Worm (Caenorhabditis elegans) whole organism, L4 larva: ENCODE measurements around the gene C55A6.10.

Source experiments
- F49E8.2 ChIP-seq: sonication (generic microtip); optimal IDR thresholded peaks from 2 replicates; lab custom pipeline; 2016; ENCODE audit warnings: missing compliant biosample characterization, mild to moderate bottlenecking, missing genetic modification characterization, borderline replicate concordance
- T26A8.4 ChIP-seq: fragments of 200-800 bp; sonication (Bioruptor generic); IDR thresholded peaks from 2 replicates; pipeline ENCODE4 v1.3.6; 2022; ENCODE audit warnings: missing genetic modification characterization, missing compliant biosample characterization
- Y105C5A.15 ChIP-seq: fragments of 200-800 bp; sonication (Bioruptor generic); IDR thresholded peaks from 2 replicates; pipeline ENCODE4 v1.3.6; 2022; ENCODE audit warnings: missing genetic modification characterization, missing compliant biosample characterization
- aha-1 ChIP-seq: fragments of 150-350 bp; peaks from one replicate; lab custom pipeline; 2014; ENCODE audit warnings: missing biosample characterization, missing genetic modification characterization
- ama-1 ChIP-seq: fragments of 150-350 bp; optimal IDR thresholded peaks from 2 replicates; lab custom pipeline; 2014; ENCODE audit warnings: inconsistent platforms, mixed read lengths
- arid-1 ChIP-seq: fragments of 200-800 bp; sonication (Bioruptor generic); conservative IDR thresholded peaks from 2 replicates; pipeline ENCODE4 v1.3.6; 2022; ENCODE audit warnings: missing genetic modification reagents, missing genetic modification characterization, missing compliant biosample characterization
- attf-4 ChIP-seq: sonication (generic microtip); optimal IDR thresholded peaks from 3 replicates; lab custom pipeline; 2017; ENCODE audit warnings: missing biosample characterization, missing genetic modification characterization
- ceh-62 ChIP-seq: sonication (generic microtip); optimal IDR thresholded peaks from 2 replicates; lab custom pipeline; 2017; ENCODE audit warnings: missing biosample characterization, missing genetic modification characterization
- ceh-82 ChIP-seq: sonication (generic microtip); optimal IDR thresholded peaks from 2 replicates; lab custom pipeline; 2017; ENCODE audit warnings: missing biosample characterization, missing genetic modification characterization
- ces-1 ChIP-seq: fragments of 150-350 bp; sonication (generic microtip); optimal IDR thresholded peaks from 4 replicates; lab custom pipeline; 2014; ENCODE audit warnings: missing biosample characterization, missing genetic modification reagents, missing genetic modification characterization
- cey-2 ChIP-seq: sonication (generic microtip); optimal IDR thresholded peaks from 3 replicates; lab custom pipeline; 2017; ENCODE audit warnings: missing genetic modification characterization, mild to moderate bottlenecking, missing compliant biosample characterization, antibody characterized with exemption, borderline replicate concordance; ENCODE audit not compliant: insufficient read depth
- daf-16 ChIP-seq, 3 experiments: sonication (generic microtip); optimal IDR thresholded peaks; 2 replicates each; lab custom pipeline; 2016 to 2017; ENCODE audit warnings: missing genetic modification characterization in 3 of 3, missing genetic modification reagents in 3 of 3, mild to moderate bottlenecking in 2 of 3, missing compliant biosample characterization in 2 of 3, missing biosample characterization in 1 of 3, moderate library complexity in 1 of 3
- daf-19 ChIP-seq: fragments of 200-800 bp; sonication (Bioruptor generic); conservative IDR thresholded peaks from 2 replicates; pipeline ENCODE4 v1.3.6; 2022; ENCODE audit warnings: missing genetic modification characterization, missing compliant biosample characterization
- daf-8 ChIP-seq: fragments of 200-800 bp; sonication (Bioruptor generic); IDR thresholded peaks from 2 replicates; pipeline ENCODE4 v1.3.6; 2022; ENCODE audit warnings: missing genetic modification characterization, missing compliant biosample characterization
- dmd-8 ChIP-seq: fragments of 200-800 bp; sonication (Bioruptor generic); IDR thresholded peaks from 2 replicates; pipeline ENCODE4 v1.3.6; 2022; ENCODE audit warnings: missing genetic modification characterization, missing compliant biosample characterization
- dmd-9 ChIP-seq: fragments of 200-800 bp; sonication (Bioruptor generic); IDR thresholded peaks from 2 replicates; pipeline ENCODE4 v1.3.6; 2022; ENCODE audit warnings: missing genetic modification reagents, missing genetic modification characterization, missing compliant biosample characterization
- dpl-1 ChIP-seq: fragments of 150-350 bp; optimal IDR thresholded peaks from 2 replicates; lab custom pipeline; 2014; ENCODE audit warnings: missing biosample characterization, missing genetic modification reagents, missing genetic modification characterization
- dve-1 ChIP-seq: sonication (generic microtip); optimal IDR thresholded peaks from 2 replicates; lab custom pipeline; 2017; ENCODE audit warnings: antibody characterized with exemption, mild to moderate bottlenecking, missing genetic modification characterization, missing compliant biosample characterization; ENCODE audit not compliant: insufficient read depth
- egl-27 ChIP-seq: sonication (generic microtip); optimal IDR thresholded peaks from 3 replicates; lab custom pipeline; 2017; ENCODE audit warnings: missing biosample characterization, missing genetic modification reagents, missing genetic modification characterization
- gei-8 ChIP-seq: fragments of 200-800 bp; sonication (Bioruptor generic); optimal IDR thresholded peaks from 2 replicates; lab custom pipeline; 2018; ENCODE audit warnings: mild to moderate bottlenecking, missing genetic modification characterization, missing compliant biosample characterization
- hif-1 ChIP-seq, 2 experiments: sonication (generic microtip); optimal IDR thresholded peaks; 2 replicates each; lab custom pipeline; 2016 to 2017; ENCODE audit warnings: missing compliant biosample characterization in 2 of 2, missing genetic modification characterization in 2 of 2, missing genetic modification reagents in 2 of 2, missing genotype in 2 of 2, mild to moderate bottlenecking in 1 of 2
- hlh-11 ChIP-seq: fragments of 200-800 bp; sonication (Bioruptor generic); optimal IDR thresholded peaks from 2 replicates; lab custom pipeline; 2018; ENCODE audit warnings: mild to moderate bottlenecking, missing genetic modification characterization, missing compliant biosample characterization
- lin-1 ChIP-seq: fragments of 200-800 bp; sonication (Bioruptor generic); IDR thresholded peaks from 2 replicates; pipeline ENCODE4 v1.3.6; 2022; ENCODE audit warnings: missing genetic modification reagents, missing genetic modification characterization, missing compliant biosample characterization
- lin-13 ChIP-seq: fragments of 150-350 bp; optimal IDR thresholded peaks from 2 replicates; lab custom pipeline; 2014; ENCODE audit warnings: missing biosample characterization, missing genetic modification reagents, missing genetic modification characterization
- lin-38 ChIP-seq: fragments of 200-800 bp; sonication (Bioruptor generic); IDR thresholded peaks from 2 replicates; pipeline ENCODE4 v1.3.6; 2022; ENCODE audit warnings: missing genetic modification reagents, missing genetic modification characterization, missing compliant biosample characterization
- lir-3 ChIP-seq: sonication (generic microtip); optimal IDR thresholded peaks from 2 replicates; lab custom pipeline; 2016; ENCODE audit warnings: mild to moderate bottlenecking, missing genetic modification characterization, missing compliant biosample characterization
- mdl-1 ChIP-seq, 2 experiments: fragments of 150-350 bp in 1 of 2; sonication (generic microtip) in 1 of 2; optimal IDR thresholded peaks; 2 replicates each; lab custom pipeline; 2014 to 2017; ENCODE audit warnings: missing biosample characterization in 2 of 2, missing genetic modification characterization in 2 of 2
- mxl-3 ChIP-seq: fragments of 200-800 bp; sonication (Bioruptor generic); optimal IDR thresholded peaks from 2 replicates; lab custom pipeline; 2018; ENCODE audit warnings: mild to moderate bottlenecking, missing genetic modification characterization, missing compliant biosample characterization
- nhr-102 ChIP-seq: sonication (generic microtip); optimal IDR thresholded peaks from 2 replicates; lab custom pipeline; 2016; ENCODE audit warnings: mild to moderate bottlenecking, missing genetic modification characterization, moderate library complexity, missing compliant biosample characterization
- nhr-11 ChIP-seq: fragments of 150-350 bp; optimal IDR thresholded peaks from 2 replicates; lab custom pipeline; 2014; ENCODE audit warnings: missing biosample characterization, missing genetic modification characterization
- nhr-25 ChIP-seq: sonication (generic microtip); optimal IDR thresholded peaks from 2 replicates; lab custom pipeline; 2017; ENCODE audit warnings: missing genetic modification characterization, mild to moderate bottlenecking, missing compliant biosample characterization, antibody characterized with exemption, moderate library complexity, borderline replicate concordance; ENCODE audit not compliant: insufficient read depth
- nhr-28 ChIP-seq: fragments of 150-350 bp; optimal IDR thresholded peaks from 2 replicates; lab custom pipeline; 2014; ENCODE audit warnings: missing biosample characterization, missing genetic modification characterization
- pqm-1 ChIP-seq: sonication (generic microtip); optimal IDR thresholded peaks from 2 replicates; lab custom pipeline; 2017; ENCODE audit warnings: missing biosample characterization, missing genetic modification characterization
- set-16 ChIP-seq: fragments of 200-800 bp; sonication (Bioruptor generic); IDR thresholded peaks from 2 replicates; pipeline ENCODE4 v1.3.6; 2022; ENCODE audit warnings: missing genetic modification reagents, missing genetic modification characterization, missing compliant biosample characterization
- spr-1 ChIP-seq: sonication (generic microtip); optimal IDR thresholded peaks from 2 replicates; lab custom pipeline; 2016; ENCODE audit warnings: mild to moderate bottlenecking, missing genetic modification characterization, missing compliant biosample characterization
- spr-3 ChIP-seq: fragments of 200-800 bp; sonication (Bioruptor generic); optimal IDR thresholded peaks from 2 replicates; lab custom pipeline; 2018; ENCODE audit warnings: mild to moderate bottlenecking, missing genetic modification characterization, missing compliant biosample characterization
- unc-62 ChIP-seq, 3 experiments: fragments of 150-350 bp in 1 of 3; sonication (generic microtip); optimal IDR thresholded peaks in 2 of 3; peaks in 1 of 3; 1 replicate in 1 of 3; 2 replicates in 2 of 3; lab custom pipeline; 2014 to 2017; ENCODE audit warnings: missing biosample characterization in 3 of 3, missing genetic modification characterization in 3 of 3, missing genetic modification reagents in 3 of 3, missing genotype in 1 of 3
- ztf-11 ChIP-seq: fragments of 150-350 bp; optimal IDR thresholded peaks from 2 replicates; lab custom pipeline; 2014; ENCODE audit warnings: missing biosample characterization, missing genetic modification characterization

Gene C55A6.10

DNA sequence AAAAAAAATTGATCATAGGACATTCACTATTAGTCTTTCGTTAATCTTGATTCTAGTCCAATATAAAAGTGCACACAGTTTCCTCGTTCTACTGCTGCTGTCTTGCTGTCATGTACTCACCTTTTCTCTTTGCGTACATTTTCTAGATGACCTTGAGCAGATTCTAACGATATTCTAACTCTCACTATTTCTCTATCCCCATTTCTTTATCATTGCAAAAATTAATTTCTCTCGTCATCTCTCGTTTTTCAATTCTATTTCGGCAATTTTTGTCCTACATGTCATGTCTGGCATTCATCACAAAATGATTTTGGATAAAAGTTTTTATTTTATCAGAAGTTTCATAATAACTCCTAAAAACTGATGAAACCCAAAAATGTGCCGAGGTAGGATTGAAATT, 3.6 kb downstream of the C55A6.10 start, which contains the start of gene ttll-5:
Gene ttll-5, plus strand, starts transcription at position 288 of the 400 bp plus-strand sequence.
- TF ChIP-seq lir-3 (tag; lab: Kevin White, UChicago) (no peak), ceh-82 (no peak), attf-4 (tag; lab: Kevin White, UChicago) (no peak), set-16 (GFP tag; lab: Robert Waterston, UW) (no peak), nhr-25 (tag; lab: Kevin White, UChicago) (peak; percentile 8), hlh-11 (tag; lab: Kevin White, UChicago) (no peak), spr-3 (GFP tag; lab: Kevin White, UChicago) (no peak), ama-1 (lab: Kevin White, UChicago) (no peak), cey-2 (no peak), nhr-28 (tag; lab: Kevin White, UChicago) (peak; percentile 36), gei-8 (GFP tag; lab: Kevin White, UChicago) (no peak), daf-8 (GFP tag; lab: Robert Waterston, UW) (no peak), T26A8.4 (GFP tag; lab: Robert Waterston, UW) (no peak), daf-19 (GFP tag; lab: Robert Waterston, UW) (no peak)

DNA sequence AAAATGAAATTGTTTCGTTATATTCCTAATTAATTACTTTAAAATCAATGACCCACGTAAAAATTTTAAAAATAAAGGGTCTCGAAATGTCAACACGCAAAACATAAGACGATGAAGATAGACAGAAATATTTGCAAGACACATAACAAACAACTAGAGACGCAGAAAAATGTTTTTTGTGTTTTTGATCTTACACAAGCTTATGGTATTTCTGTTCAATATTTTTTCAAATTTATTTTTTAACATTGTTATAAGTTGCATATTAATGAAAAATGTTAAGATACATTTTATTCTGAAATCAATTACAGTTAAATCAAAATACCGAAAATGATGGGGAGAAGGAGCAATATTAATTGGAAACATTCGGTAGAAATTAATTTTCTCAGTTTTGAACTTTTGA, 8.3 kb downstream of the C55A6.10 start, which contains the start of gene C55A6.3:
Gene C55A6.3, minus strand, starts transcription at position 101 of the 400 bp plus-strand sequence.
- TF ChIP-seq dve-1 (tag; lab: Kevin White, UChicago): no peak
- no peak for TF ChIP-seq Y105C5A.15 (GFP tag; lab: Robert Waterston, UW)
- TF ChIP-seq ceh-82: no peak
- TF ChIP-seq mdl-1 (tag; optimal IDR thresholded peaks at IDR 0.05; lab: Kevin White, UChicago): no peak
- no peak for TF ChIP-seq ces-1 (GFP tag; lab: Kevin White, UChicago)
- no peak for TF ChIP-seq daf-16 (GFP tag; optimal IDR thresholded peaks at IDR 0.05; lab: Kevin White, UChicago)
- peak; percentile 9 for TF ChIP-seq daf-16 (tag; optimal IDR thresholded peaks at IDR 0.05; lab: Kevin White, UChicago)
- peak in 1 of 2 experiments; percentile 34 for TF ChIP-seq unc-62 (GFP tag; optimal IDR thresholded peaks at IDR 0.05 in 1 of 2; lab: Kevin White, UChicago)
- no peak for TF ChIP-seq unc-62 (tag; optimal IDR thresholded peaks at IDR 0.05; lab: Kevin White, UChicago)
- no peak for TF ChIP-seq mxl-3 (GFP tag; lab: Kevin White, UChicago)
- TF ChIP-seq spr-1 (tag; lab: Kevin White, UChicago): no peak
- TF ChIP-seq ztf-11 (tag; lab: Kevin White, UChicago): no peak
- TF ChIP-seq, all 104 proteins: peak for 2

DNA sequence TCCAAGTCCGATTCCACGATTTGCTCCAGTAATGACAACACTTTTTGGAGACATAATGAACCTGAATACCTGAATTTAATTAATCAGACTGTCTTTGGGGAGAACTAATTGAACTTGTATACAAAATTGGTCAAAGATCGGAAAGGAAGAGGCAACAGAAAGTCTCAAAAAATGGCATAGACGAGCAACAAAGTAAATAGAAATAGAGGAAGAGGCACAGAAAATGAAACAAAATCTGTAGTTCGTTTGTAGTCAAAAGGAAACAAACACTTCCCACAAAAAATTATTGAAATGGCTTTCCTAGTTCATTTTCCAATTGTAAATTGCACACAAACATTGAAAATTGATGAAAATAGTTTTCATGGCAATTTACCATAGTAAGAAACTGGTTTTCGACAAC, 9.5 kb downstream of the C55A6.10 start, which contains the start of gene C55A6.6:
Gene C55A6.6, minus strand, starts transcription at position 61 of the 400 bp plus-strand sequence.
- peak; percentile 4 for TF ChIP-seq pqm-1
- no peak for TF ChIP-seq daf-16 (GFP tag; optimal IDR thresholded peaks at IDR 0.05; lab: Kevin White, UChicago)
- peak; percentile 15 for TF ChIP-seq daf-16 (tag; optimal IDR thresholded peaks at IDR 0.05; lab: Kevin White, UChicago)
- peak; percentile 81 for TF ChIP-seq nhr-28 (tag; lab: Kevin White, UChicago)
- no peak for TF ChIP-seq lin-13 (GFP tag; lab: Kevin White, UChicago)
- TF ChIP-seq arid-1: no peak

DNA sequence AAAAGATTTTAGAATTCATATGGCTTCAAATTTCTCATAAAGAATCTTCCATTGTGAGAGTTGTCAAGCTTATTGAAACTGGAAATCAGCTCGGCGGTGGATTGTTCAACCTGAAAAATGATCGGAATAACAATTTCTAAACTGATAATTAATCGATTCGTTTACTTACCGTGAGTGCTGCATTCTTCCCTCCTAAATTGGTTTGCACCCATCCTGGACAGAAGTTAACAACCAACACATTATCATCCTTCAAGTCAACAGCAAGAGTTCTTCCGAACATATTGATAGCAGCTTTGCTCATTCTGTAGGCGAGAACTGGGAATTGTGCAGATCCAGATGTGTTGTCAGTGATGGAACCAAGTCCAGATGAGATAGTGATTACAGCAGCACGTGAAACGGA, 10.0 kb downstream of the C55A6.10 start:
- TF ChIP-seq ceh-62 (tag; lab: Kevin White, UChicago) (no peak), unc-62 (GFP tag; optimal IDR thresholded peaks at IDR 0.05 in 1 of 2; lab: Kevin White, UChicago) (peak in 1 of 2 experiments; percentile 98), unc-62 (tag; optimal IDR thresholded peaks at IDR 0.05; lab: Kevin White, UChicago) (no peak)

DNA sequence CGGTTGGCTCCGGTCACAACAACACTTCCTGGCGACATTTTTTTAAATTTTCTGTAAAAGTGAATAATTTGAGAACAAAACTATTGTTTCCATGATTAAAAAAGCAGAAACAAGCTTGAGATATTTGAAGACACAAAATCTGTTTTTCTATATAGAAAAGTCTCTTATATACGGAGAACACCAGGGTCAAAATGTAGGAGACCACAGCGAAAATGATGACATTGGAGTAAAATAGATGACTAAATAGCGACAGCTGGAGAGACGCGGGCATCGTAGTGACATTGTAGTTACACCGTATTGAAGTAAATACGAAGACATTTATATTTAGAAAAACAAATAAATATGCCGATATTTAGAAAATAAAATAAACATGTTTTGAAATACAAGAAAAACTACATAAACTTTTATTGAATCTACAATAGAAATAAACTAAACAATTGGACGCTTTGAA, 11.0 kb downstream of the C55A6.10 start, which contains the start of gene sdz-8:
Gene sdz-8, minus strand, starts transcription at position 51 of the 451 bp plus-strand sequence.
- TF ChIP-seq nhr-102 (tag; lab: Kevin White, UChicago) (no peak), F49E8.2 (tag; lab: Kevin White, UChicago) (no peak), egl-27 (tag; lab: Kevin White, UChicago) (no peak), daf-8 (GFP tag; lab: Robert Waterston, UW) (no peak), dpl-1 (GFP tag; lab: Kevin White, UChicago) (no peak), dmd-9 (GFP tag; lab: Robert Waterston, UW) (no peak), lin-1 (GFP tag; lab: Robert Waterston, UW) (no peak), nhr-28 (tag; lab: Kevin White, UChicago) (peak; percentile 76), attf-4 (tag; lab: Kevin White, UChicago) (no peak), hif-1 (tag; optimal IDR thresholded peaks at IDR 0.05; lab: Kevin White, UChicago) (no peak), ama-1 (lab: Kevin White, UChicago) (no peak), dmd-8 (GFP tag; lab: Robert Waterston, UW) (no peak), nhr-11 (tag; lab: Kevin White, UChicago) (no peak), daf-16 (GFP tag; optimal IDR thresholded peaks at IDR 0.05; lab: Kevin White, UChicago) (no peak), daf-16 (tag; optimal IDR thresholded peaks at IDR 0.05; lab: Kevin White, UChicago) (peak; percentile 44), lin-38 (GFP tag; lab: Robert Waterston, UW) (no peak), aha-1 (no peak)
- TF ChIP-seq, all 104 proteins: peak for 2
